Fruit fly (Drosophila melanogaster) whole organism, adult: ENCODE measurements around the gene Veneno.

Source experiments
- CG5204 ChIP-seq: fragments of 200-800 bp; sonication (Bioruptor generic); optimal IDR thresholded peaks from 2 replicates; lab custom pipeline; 2016; ENCODE audit warnings: missing biosample characterization, missing genetic modification characterization
- Clk ChIP-seq: fragments of 200-800 bp; sonication (Bioruptor generic); optimal IDR thresholded peaks from 2 replicates; lab custom pipeline; 2017; ENCODE audit warnings: missing biosample characterization, missing genetic modification characterization
- Crg-1 ChIP-seq: fragments of 200-800 bp; sonication (Bioruptor generic); optimal IDR thresholded peaks from 2 replicates; lab custom pipeline; 2016; ENCODE audit warnings: missing biosample characterization, missing genetic modification characterization
- Mnt ChIP-seq: fragments of 200-800 bp; sonication (Bioruptor generic); optimal IDR thresholded peaks from 2 replicates; lab custom pipeline; 2016; ENCODE audit warnings: missing biosample characterization, mild to moderate bottlenecking, missing genetic modification characterization
- bab1 ChIP-seq: fragments of 200-800 bp; sonication (Bioruptor generic); optimal IDR thresholded peaks from 3 replicates; lab custom pipeline; 2019; ENCODE audit warnings: missing biosample characterization, mild to moderate bottlenecking, missing genetic modification characterization, moderate library complexity
- cic ChIP-seq: fragments of 200-800 bp; sonication (Bioruptor generic); optimal IDR thresholded peaks from 2 replicates; lab custom pipeline; 2017; ENCODE audit warnings: missing biosample characterization, mild to moderate bottlenecking, missing genetic modification characterization, moderate library complexity
- cnc ChIP-seq, 2 experiments: fragments of >200 bp; optimal IDR thresholded peaks; 2 replicates each; lab custom pipeline; 2017
- kay ChIP-seq: fragments of 200-800 bp; sonication (Bioruptor generic); peaks from one replicate; lab custom pipeline; 2016; ENCODE audit warnings: missing biosample characterization, missing genetic modification characterization, borderline replicate concordance
- tj ChIP-seq: fragments of 200-800 bp; sonication (Bioruptor generic); optimal IDR thresholded peaks from 3 replicates; lab custom pipeline; 2017; ENCODE audit warnings: missing biosample characterization, mild to moderate bottlenecking, missing genetic modification characterization, moderate library complexity

- no peak for TF ChIP-seq Mnt
- TF ChIP-seq cnc (optimal IDR thresholded peaks at IDR 0.05; lab: Kevin White, UChicago), result no peak
- no peak for TF ChIP-seq kay (GFP tag; lab: Kevin White, UChicago)
- TF ChIP-seq bab1 (GFP tag; lab: Kevin White, UChicago), result no peak
- no peak for TF ChIP-seq cic (GFP tag; lab: Kevin White, UChicago)
- TF ChIP-seq CG5204 (GFP tag; lab: Kevin White, UChicago), result no peak
- no peak for TF ChIP-seq Crg-1 (GFP tag; lab: Kevin White, UChicago)
- TF ChIP-seq tj, result no peak
- TF ChIP-seq Clk, result no peak
Observed at dm6 chr3R:8368553-8368952, 6.2 kb upstream of the Veneno start.
